Worm (Caenorhabditis elegans) whole organism, L4 larva: ENCODE results near the gene C49F5.6.
A peak's percentile ranks its signal among the peaks of the same experiment; 100 is the strongest.

ENCODE experiments used
- D1046.2 ChIP-seq: fragments of 200-800 bp; sonication (Bioruptor generic); IDR thresholded peaks from 2 replicates; pipeline ENCODE4 v1.3.6; 2022; ENCODE audit warnings: missing genetic modification characterization, missing compliant biosample characterization
- T20F7.1 ChIP-seq: fragments of 200-800 bp; sonication (Bioruptor generic); optimal IDR thresholded peaks from 2 replicates; lab custom pipeline; 2018; ENCODE audit warnings: mild to moderate bottlenecking, missing genetic modification characterization, missing compliant biosample characterization
- Y105C5A.15 ChIP-seq: fragments of 200-800 bp; sonication (Bioruptor generic); IDR thresholded peaks from 2 replicates; pipeline ENCODE4 v1.3.6; 2022; ENCODE audit warnings: missing genetic modification characterization, missing compliant biosample characterization
- Y48G9A.11 ChIP-seq: fragments of 200-800 bp; sonication (Bioruptor generic); IDR thresholded peaks from 2 replicates; pipeline ENCODE4 v1.3.6; 2022; ENCODE audit warnings: missing genetic modification reagents, missing genetic modification characterization, missing compliant biosample characterization
- Y75B8A.6 ChIP-seq: fragments of 200-800 bp; sonication (Bioruptor generic); IDR thresholded peaks from 2 replicates; pipeline ENCODE4 v1.3.6; 2022; ENCODE audit warnings: missing genetic modification reagents, missing genetic modification characterization, missing compliant biosample characterization
- ZK337.2 ChIP-seq: fragments of 200-800 bp; sonication (Bioruptor generic); IDR thresholded peaks from 2 replicates; pipeline ENCODE4 v1.3.6; 2022; ENCODE audit warnings: missing genetic modification reagents, missing genetic modification characterization, missing compliant biosample characterization
- ZK546.5 ChIP-seq, 2 experiments: sonication (generic microtip); optimal IDR thresholded peaks; 2 replicates each; lab custom pipeline; 2017; ENCODE audit warnings: missing biosample characterization in 2 of 2, missing genetic modification characterization in 2 of 2
- ama-1 ChIP-seq: fragments of 150-350 bp; optimal IDR thresholded peaks from 2 replicates; lab custom pipeline; 2014; ENCODE audit warnings: inconsistent platforms, mixed read lengths
- ceh-28 ChIP-seq: fragments of 150-350 bp; optimal IDR thresholded peaks from 2 replicates; lab custom pipeline; 2014; ENCODE audit warnings: missing biosample characterization, missing genetic modification reagents, missing genetic modification characterization
- ceh-32 ChIP-seq: sonication (generic microtip); optimal IDR thresholded peaks from 2 replicates; lab custom pipeline; 2016; ENCODE audit warnings: mild to moderate bottlenecking, missing genetic modification characterization, missing compliant biosample characterization; ENCODE audit not compliant: poor library complexity
- ceh-44 ChIP-seq: fragments of 200-800 bp; sonication (Bioruptor generic); IDR thresholded peaks from 2 replicates; pipeline ENCODE4 v1.3.6; 2022; ENCODE audit warnings: missing genetic modification reagents, missing genetic modification characterization, missing compliant biosample characterization
- ceh-62 ChIP-seq: sonication (generic microtip); optimal IDR thresholded peaks from 2 replicates; lab custom pipeline; 2017; ENCODE audit warnings: missing biosample characterization, missing genetic modification characterization
- ces-1 ChIP-seq: fragments of 150-350 bp; sonication (generic microtip); optimal IDR thresholded peaks from 4 replicates; lab custom pipeline; 2014; ENCODE audit warnings: missing biosample characterization, missing genetic modification reagents, missing genetic modification characterization
- ctbp-1 ChIP-seq: fragments of 200-800 bp; sonication (Bioruptor generic); IDR thresholded peaks from 2 replicates; pipeline ENCODE4 v1.3.6; 2022; ENCODE audit warnings: missing genetic modification reagents, missing genetic modification characterization, missing compliant biosample characterization
- daf-16 ChIP-seq, 3 experiments: sonication (generic microtip); optimal IDR thresholded peaks; 2 replicates each; lab custom pipeline; 2016 to 2017; ENCODE audit warnings: missing genetic modification characterization in 3 of 3, missing genetic modification reagents in 3 of 3, mild to moderate bottlenecking in 2 of 3, missing compliant biosample characterization in 2 of 3, missing biosample characterization in 1 of 3, moderate library complexity in 1 of 3
- daf-8 ChIP-seq: fragments of 200-800 bp; sonication (Bioruptor generic); IDR thresholded peaks from 2 replicates; pipeline ENCODE4 v1.3.6; 2022; ENCODE audit warnings: missing genetic modification characterization, missing compliant biosample characterization
- dmd-6 ChIP-seq: fragments of 200-800 bp; sonication (Bioruptor generic); IDR thresholded peaks from 2 replicates; pipeline ENCODE4 v1.3.6; 2022; ENCODE audit warnings: missing genetic modification reagents, missing genetic modification characterization, missing compliant biosample characterization
- dmd-9 ChIP-seq: fragments of 200-800 bp; sonication (Bioruptor generic); IDR thresholded peaks from 2 replicates; pipeline ENCODE4 v1.3.6; 2022; ENCODE audit warnings: missing genetic modification reagents, missing genetic modification characterization, missing compliant biosample characterization
- dve-1 ChIP-seq: sonication (generic microtip); optimal IDR thresholded peaks from 2 replicates; lab custom pipeline; 2017; ENCODE audit warnings: antibody characterized with exemption, mild to moderate bottlenecking, missing genetic modification characterization, missing compliant biosample characterization; ENCODE audit not compliant: insufficient read depth
- egl-43 ChIP-seq: fragments of 200-800 bp; sonication (Bioruptor generic); IDR thresholded peaks from 2 replicates; pipeline ENCODE4 v1.3.6; 2022; ENCODE audit warnings: missing genetic modification reagents, missing genetic modification characterization, missing compliant biosample characterization
- fkh-10 ChIP-seq: fragments of 150-350 bp; optimal IDR thresholded peaks from 2 replicates; lab custom pipeline; 2014; ENCODE audit warnings: missing biosample characterization, missing genetic modification reagents, missing genetic modification characterization
- gei-8 ChIP-seq: fragments of 200-800 bp; sonication (Bioruptor generic); optimal IDR thresholded peaks from 2 replicates; lab custom pipeline; 2018; ENCODE audit warnings: mild to moderate bottlenecking, missing genetic modification characterization, missing compliant biosample characterization
- hif-1 ChIP-seq, 2 experiments: sonication (generic microtip); optimal IDR thresholded peaks; 2 replicates each; lab custom pipeline; 2016 to 2017; ENCODE audit warnings: missing compliant biosample characterization in 2 of 2, missing genetic modification characterization in 2 of 2, missing genetic modification reagents in 2 of 2, missing genotype in 2 of 2, mild to moderate bottlenecking in 1 of 2
- hlh-11 ChIP-seq: fragments of 200-800 bp; sonication (Bioruptor generic); optimal IDR thresholded peaks from 2 replicates; lab custom pipeline; 2018; ENCODE audit warnings: mild to moderate bottlenecking, missing genetic modification characterization, missing compliant biosample characterization
- jun-1 ChIP-seq: fragments of 150-350 bp; optimal IDR thresholded peaks from 2 replicates; lab custom pipeline; 2014; ENCODE audit warnings: missing biosample characterization, missing genetic modification reagents, missing genetic modification characterization
- madf-5 ChIP-seq, 2 experiments: fragments of 200-800 bp; sonication (Bioruptor generic); IDR thresholded peaks; 2 replicates each; pipeline ENCODE4 v1.3.6; 2022; ENCODE audit warnings: missing compliant biosample characterization in 2 of 2, missing genetic modification characterization in 2 of 2
- mdl-1 ChIP-seq, 2 experiments: fragments of 150-350 bp in 1 of 2; sonication (generic microtip) in 1 of 2; optimal IDR thresholded peaks; 2 replicates each; lab custom pipeline; 2014 to 2017; ENCODE audit warnings: missing biosample characterization in 2 of 2, missing genetic modification characterization in 2 of 2
- mep-1 ChIP-seq: fragments of 150-350 bp; sonication (generic microtip); optimal IDR thresholded peaks from 3 replicates; lab custom pipeline; 2014; ENCODE audit warnings: missing biosample characterization, missing genetic modification characterization
- mes-2 ChIP-seq: sonication (generic microtip); optimal IDR thresholded peaks from 2 replicates; lab custom pipeline; 2016; ENCODE audit warnings: missing genotype, mild to moderate bottlenecking, missing genetic modification characterization, missing compliant biosample characterization; ENCODE audit not compliant: poor library complexity, severe bottlenecking
- mxl-3 ChIP-seq: fragments of 200-800 bp; sonication (Bioruptor generic); optimal IDR thresholded peaks from 2 replicates; lab custom pipeline; 2018; ENCODE audit warnings: mild to moderate bottlenecking, missing genetic modification characterization, missing compliant biosample characterization
- nhr-10 ChIP-seq: fragments of 150-350 bp; optimal IDR thresholded peaks from 2 replicates; lab custom pipeline; 2014; ENCODE audit warnings: missing biosample characterization, missing genetic modification characterization
- nhr-237 ChIP-seq: sonication (generic microtip); optimal IDR thresholded peaks from 2 replicates; lab custom pipeline; 2017; ENCODE audit warnings: missing biosample characterization, missing genetic modification characterization
- nhr-25 ChIP-seq: sonication (generic microtip); optimal IDR thresholded peaks from 2 replicates; lab custom pipeline; 2017; ENCODE audit warnings: missing genetic modification characterization, mild to moderate bottlenecking, missing compliant biosample characterization, antibody characterized with exemption, moderate library complexity, borderline replicate concordance; ENCODE audit not compliant: insufficient read depth
- nhr-48 ChIP-seq: sonication (generic microtip); optimal IDR thresholded peaks from 2 replicates; lab custom pipeline; 2016; ENCODE audit warnings: mild to moderate bottlenecking, missing genetic modification characterization, missing compliant biosample characterization
- nhr-6 ChIP-seq: fragments of 150-350 bp; optimal IDR thresholded peaks from 2 replicates; lab custom pipeline; 2014; ENCODE audit warnings: missing biosample characterization, missing genetic modification characterization
- nhr-77 ChIP-seq: fragments of 150-350 bp; optimal IDR thresholded peaks from 2 replicates; lab custom pipeline; 2014; ENCODE audit warnings: missing biosample characterization, missing genetic modification characterization
- php-3 ChIP-seq: fragments of 200-800 bp; sonication (Bioruptor generic); IDR thresholded peaks from 2 replicates; pipeline ENCODE4 v1.3.6; 2022; ENCODE audit warnings: missing genetic modification reagents, missing genetic modification characterization, missing compliant biosample characterization
- rbr-2 ChIP-seq: sonication (generic microtip); optimal IDR thresholded peaks from 2 replicates; lab custom pipeline; 2016; ENCODE audit warnings: missing genotype, missing genetic modification characterization, missing compliant biosample characterization
- saeg-2 ChIP-seq: fragments of 200-800 bp; sonication (Bioruptor generic); IDR thresholded peaks from 2 replicates; pipeline ENCODE4 v1.3.6; 2022; ENCODE audit warnings: missing genetic modification reagents, missing genetic modification characterization, missing compliant biosample characterization
- sdz-12 ChIP-seq: fragments of 200-800 bp; sonication (Bioruptor generic); optimal IDR thresholded peaks from 2 replicates; lab custom pipeline; 2018; ENCODE audit warnings: mild to moderate bottlenecking, missing genetic modification characterization, missing compliant biosample characterization
- spr-1 ChIP-seq: sonication (generic microtip); optimal IDR thresholded peaks from 2 replicates; lab custom pipeline; 2016; ENCODE audit warnings: mild to moderate bottlenecking, missing genetic modification characterization, missing compliant biosample characterization
- spr-3 ChIP-seq: fragments of 200-800 bp; sonication (Bioruptor generic); optimal IDR thresholded peaks from 2 replicates; lab custom pipeline; 2018; ENCODE audit warnings: mild to moderate bottlenecking, missing genetic modification characterization, missing compliant biosample characterization
- tra-1 ChIP-seq: fragments of 200-800 bp; sonication (Bioruptor generic); IDR thresholded peaks from 2 replicates; pipeline ENCODE4 v1.3.6; 2022; ENCODE audit warnings: missing genetic modification reagents, missing genetic modification characterization, missing compliant biosample characterization
- unc-39 ChIP-seq: sonication (generic microtip); optimal IDR thresholded peaks from 2 replicates; lab custom pipeline; 2017; ENCODE audit warnings: missing biosample characterization, missing genetic modification characterization
- vab-7 ChIP-seq: fragments of 200-800 bp; sonication (Bioruptor generic); IDR thresholded peaks from 2 replicates; pipeline ENCODE4 v1.3.6; 2022; ENCODE audit warnings: missing genetic modification reagents, missing genetic modification characterization, missing compliant biosample characterization
- zag-1 ChIP-seq: fragments of 150-350 bp; optimal IDR thresholded peaks from 2 replicates; lab custom pipeline; 2014; ENCODE audit warnings: missing biosample characterization, missing genetic modification characterization
- zfp-2 ChIP-seq: sonication (generic microtip); optimal IDR thresholded peaks from 2 replicates; lab custom pipeline; 2016; ENCODE audit warnings: mild to moderate bottlenecking, missing genetic modification characterization, missing compliant biosample characterization
- zip-2 ChIP-seq: fragments of 150-350 bp; optimal IDR thresholded peaks from 2 replicates; lab custom pipeline; 2014; ENCODE audit warnings: missing biosample characterization, missing genetic modification characterization
- ztf-11 ChIP-seq: fragments of 150-350 bp; optimal IDR thresholded peaks from 2 replicates; lab custom pipeline; 2014; ENCODE audit warnings: missing biosample characterization, missing genetic modification characterization
- ztf-7 ChIP-seq: fragments of 150-350 bp; optimal IDR thresholded peaks from 2 replicates; lab custom pipeline; 2014; ENCODE audit warnings: missing biosample characterization, missing genetic modification characterization

Gene C49F5.6

ce11 chrX:11946788-11947463, 41.2 kb upstream of the C49F5.6 start, which contains the start of gene nfya-1 (continued):
- peak; percentile 45 for TF ChIP-seq rbr-2
- TF ChIP-seq gei-8, result no peak
- no peak for TF ChIP-seq ztf-11 (tag; lab: Kevin White, UChicago)
- no peak for TF ChIP-seq ZK546.5 (tag; optimal IDR thresholded peaks at IDR 0.05; lab: Kevin White, UChicago)
- no peak for TF ChIP-seq Y75B8A.6
- peak; percentile 75 for TF ChIP-seq mes-2
- TF ChIP-seq spr-3, result no peak
- no peak for TF ChIP-seq ceh-44 (GFP tag; lab: Robert Waterston, UW)
- TF ChIP-seq ZK337.2, result no peak
- no peak for TF ChIP-seq nhr-237 (tag; lab: Kevin White, UChicago)
- TF ChIP-seq ctbp-1, result no peak
- peak; percentile 19 to 98 for TF ChIP-seq hif-1 (tag; optimal IDR thresholded peaks at IDR 0.05; lab: Kevin White, UChicago)
- no peak for TF ChIP-seq Y105C5A.15 (GFP tag; lab: Robert Waterston, UW)
- no peak for TF ChIP-seq daf-8 (GFP tag; lab: Robert Waterston, UW)
- peak; percentile 35 for TF ChIP-seq mxl-3 (GFP tag; lab: Kevin White, UChicago)
- TF ChIP-seq madf-5 (GFP tag; IDR thresholded peaks at IDR 0.05; lab: Robert Waterston, UW), result no peak
- no peak for TF ChIP-seq hlh-11 (tag; lab: Kevin White, UChicago)
- peak; percentile 31; the same call in 1 of the 2 replicates for TF ChIP-seq dmd-6 (GFP tag; lab: Robert Waterston, UW)
- TF ChIP-seq nhr-10 (tag; lab: Kevin White, UChicago), result no peak
- TF ChIP-seq mdl-1 (tag; optimal IDR thresholded peaks at IDR 0.05; lab: Kevin White, UChicago), result peak in 1 of 2 experiments; percentile 70
- TF ChIP-seq ceh-62 (tag; lab: Kevin White, UChicago), result no peak
- TF ChIP-seq vab-7, result no peak
- TF ChIP-seq ceh-32, result no peak
- TF ChIP-seq nhr-6, result peak; percentile 36
- no peak for TF ChIP-seq fkh-10
- no peak for TF ChIP-seq Y48G9A.11 (GFP tag; lab: Robert Waterston, UW)
- TF ChIP-seq zip-2 (tag; lab: Kevin White, UChicago), result no peak
- TF ChIP-seq sdz-12 (GFP tag; lab: Kevin White, UChicago), result no peak
- no peak for TF ChIP-seq nhr-48 (tag; lab: Kevin White, UChicago)
- TF ChIP-seq nhr-77, result no peak
- no peak for TF ChIP-seq saeg-2 (GFP tag; lab: Robert Waterston, UW)
- peak; percentile 71 for TF ChIP-seq nhr-25 (tag; lab: Kevin White, UChicago)
- TF ChIP-seq jun-1 (tag; lab: Kevin White, UChicago), result no peak
- TF ChIP-seq dve-1 (tag; lab: Kevin White, UChicago), result peak; percentile 33
- no peak for TF ChIP-seq daf-16 (GFP tag; optimal IDR thresholded peaks at IDR 0.05; lab: Kevin White, UChicago)
- TF ChIP-seq daf-16 (tag; optimal IDR thresholded peaks at IDR 0.05; lab: Kevin White, UChicago), result peak; percentile 54
- TF ChIP-seq unc-39 (tag; lab: Kevin White, UChicago), result no peak
- no peak for TF ChIP-seq tra-1 (GFP tag; lab: Robert Waterston, UW)
- no peak for TF ChIP-seq ama-1
- TF ChIP-seq egl-43 (GFP tag; lab: Robert Waterston, UW), result no peak
- TF ChIP-seq php-3 (GFP tag; lab: Robert Waterston, UW), result no peak
- TF ChIP-seq mep-1 (tag; lab: Kevin White, UChicago), result no peak
- TF ChIP-seq ces-1 (GFP tag; lab: Kevin White, UChicago), result no peak
- no peak for TF ChIP-seq spr-1 (tag; lab: Kevin White, UChicago)
- no peak for TF ChIP-seq ztf-7 (tag; lab: Kevin White, UChicago)
- TF ChIP-seq dmd-9 (GFP tag; lab: Robert Waterston, UW), result no peak
- TF ChIP-seq D1046.2 (GFP tag; lab: Robert Waterston, UW), result no peak
- TF ChIP-seq zag-1 (tag; lab: Kevin White, UChicago), result no peak
- no peak for TF ChIP-seq T20F7.1
- no peak for TF ChIP-seq zfp-2 (tag; lab: Kevin White, UChicago)
- peak; percentile 62 for TF ChIP-seq ceh-28 (tag; lab: Kevin White, UChicago)
